Worm (Caenorhabditis elegans): Measurements from ENCODE around the gene scd-1.

Gene scd-1

DNA sequence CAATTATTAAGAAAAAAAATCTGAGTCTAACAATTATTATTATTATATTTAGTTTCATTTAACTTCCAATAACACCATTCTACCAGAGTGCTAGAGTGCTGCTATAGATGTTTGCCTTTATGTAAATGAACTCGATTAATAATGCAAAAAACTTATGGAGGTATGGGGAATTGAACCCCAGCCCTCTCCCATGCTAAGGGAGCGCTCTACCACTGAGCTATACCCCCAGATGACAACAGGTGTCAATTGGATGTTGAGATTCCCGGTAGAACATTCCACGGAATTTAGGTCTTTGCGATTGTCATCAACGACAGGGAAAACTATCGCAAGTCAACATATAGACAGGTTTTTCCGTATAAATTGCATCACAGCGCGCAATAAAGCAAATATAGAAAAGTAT, 67.6 kb downstream of the scd-1 start (continued):
- no peak for TF ChIP-seq ztf-1 (GFP tag; conservative IDR thresholded peaks at IDR 0.05)
- TF ChIP-seq nhr-21 (tag; optimal IDR thresholded peaks at IDR 0.05): peak; percentile 83
- TF ChIP-seq unc-62 (GFP tag; optimal IDR thresholded peaks at IDR 0.05): no peak
- no peak for TF ChIP-seq R02D3.7 (tag; optimal IDR thresholded peaks at IDR 0.05)
- TF ChIP-seq elt-1 (tag; optimal IDR thresholded peaks at IDR 0.05): no peak
- peak; percentile 47 for TF ChIP-seq lin-13 (GFP tag; optimal IDR thresholded peaks at IDR 0.05)

DNA sequence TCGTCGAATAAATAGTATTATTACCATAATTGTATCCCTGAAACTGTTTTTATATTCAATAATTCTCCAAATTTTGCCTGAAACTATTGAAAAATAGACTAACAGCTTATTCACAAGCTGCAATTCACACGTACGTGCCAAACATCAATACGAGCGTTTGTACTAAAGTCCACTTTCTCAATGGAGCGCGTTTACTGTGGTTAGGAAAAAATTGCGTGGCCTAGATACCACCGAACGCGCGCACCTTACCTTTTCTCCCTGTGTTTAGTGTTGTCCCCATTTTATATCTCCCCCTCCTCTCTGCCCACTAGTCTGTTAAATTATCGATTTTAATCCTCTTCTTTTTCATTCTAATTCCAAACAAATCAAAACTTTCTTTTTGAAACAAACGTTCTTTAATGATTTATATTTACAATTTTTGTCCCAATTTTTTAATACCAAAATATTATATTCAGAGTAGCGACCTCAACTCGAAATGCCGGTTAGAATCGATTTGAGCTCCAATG, 71.2 kb downstream of the scd-1 start, which contains the start of the genes T18D3.9 and T18D3.1:
TSS of gene T18D3.9 (minus strand) at position 168 of the 506 bp plus-strand sequence.
TSS of gene T18D3.1 (plus strand) at position 456 of the 506 bp plus-strand sequence.
- peak; percentile 14 for TF ChIP-seq sma-9 (GFP tag; optimal IDR thresholded peaks at IDR 0.05)
- TF ChIP-seq sma-9 (tag; optimal IDR thresholded peaks at IDR 0.05): no peak
- TF ChIP-seq nhr-10 (tag; optimal IDR thresholded peaks at IDR 0.05): no peak
- peak; percentile 42 for TF ChIP-seq fos-1 (tag; optimal IDR thresholded peaks at IDR 0.05)
- TF ChIP-seq Y55F3AM.14 (GFP tag; optimal IDR thresholded peaks at IDR 0.05): no peak
- TF ChIP-seq crh-2 (tag; optimal IDR thresholded peaks at IDR 0.05): peak; percentile 46
- TF ChIP-seq skn-1 (tag; optimal IDR thresholded peaks at IDR 0.05): no peak
- TF ChIP-seq ztf-4 (tag; optimal IDR thresholded peaks at IDR 0.05): no peak
- no peak for TF ChIP-seq nhr-11 (tag; optimal IDR thresholded peaks at IDR 0.05)
- TF ChIP-seq nhr-21 (tag; optimal IDR thresholded peaks at IDR 0.05): peak; percentile 42
- TF ChIP-seq ceh-82 (tag; optimal IDR thresholded peaks at IDR 0.05): no peak
- TF ChIP-seq F13H6.1 (tag; optimal IDR thresholded peaks at IDR 0.05): peak; percentile 38
- TF ChIP-seq nhr-25 (tag; optimal IDR thresholded peaks at IDR 0.05): peak; percentile 39
- TF ChIP-seq nhr-237 (tag; optimal IDR thresholded peaks at IDR 0.05): no peak
- TF ChIP-seq blmp-1 (tag; optimal IDR thresholded peaks at IDR 0.05; ENCODE audit: insufficient read depth): no peak
- peak; percentile 60 for TF ChIP-seq nhr-129 (tag; optimal IDR thresholded peaks at IDR 0.05)
- TF ChIP-seq gmeb-1 (tag; optimal IDR thresholded peaks at IDR 0.05): peak; percentile 45
- no peak for TF ChIP-seq ztf-1 (GFP tag; conservative IDR thresholded peaks at IDR 0.05)
- TF ChIP-seq unc-39 (tag; optimal IDR thresholded peaks at IDR 0.05): no peak
- TF ChIP-seq zag-1 (tag; optimal IDR thresholded peaks at IDR 0.05): no peak
- peak; percentile 62 for TF ChIP-seq lin-13 (GFP tag; optimal IDR thresholded peaks at IDR 0.05)
- TF ChIP-seq unc-62 (GFP tag; optimal IDR thresholded peaks at IDR 0.05): no peak
- no peak for TF ChIP-seq ZK546.5 (tag; optimal IDR thresholded peaks at IDR 0.05)
- TF ChIP-seq C34F6.9 (tag; optimal IDR thresholded peaks at IDR 0.05): peak; percentile 65
- no peak for TF ChIP-seq ceh-16 (tag; optimal IDR thresholded peaks at IDR 0.05)
- TF ChIP-seq alr-1 (tag; optimal IDR thresholded peaks at IDR 0.05): no peak
- TF ChIP-seq ama-1 (optimal IDR thresholded peaks at IDR 0.05): no peak
- TF ChIP-seq peb-1 (tag; optimal IDR thresholded peaks at IDR 0.05): no peak
- no peak for TF ChIP-seq lin-11 (tag; optimal IDR thresholded peaks at IDR 0.05)
- no peak for TF ChIP-seq nhr-23 (tag; optimal IDR thresholded peaks at IDR 0.05)
- no peak for TF ChIP-seq nhr-12 (tag; optimal IDR thresholded peaks at IDR 0.05)
- TF ChIP-seq unc-55 (GFP tag; optimal IDR thresholded peaks at IDR 0.05): peak; percentile 32
- peak; percentile 36 for TF ChIP-seq sma-3 (GFP tag; optimal IDR thresholded peaks at IDR 0.05)
- peak in 1 of 2 experiments; percentile 60 for TF ChIP-seq lsy-2 (tag; optimal IDR thresholded peaks at IDR 0.05)
